Worm (Caenorhabditis elegans) whole organism, mixed stage, embryonic: Measurements from ENCODE around the gene C04E12.4.

Experiments
- hlh-1 ChIP-seq: fragments of 150-350 bp; optimal IDR thresholded peaks from 2 replicates; lab custom pipeline; 2014; ENCODE audit warnings: missing biosample characterization, missing genetic modification reagents, missing genetic modification characterization
- pha-4 ChIP-seq: fragments of 150-350 bp; optimal IDR thresholded peaks from 2 replicates; lab custom pipeline; 2018; ENCODE audit warnings: missing biosample characterization, missing genetic modification reagents, missing genetic modification characterization
- unc-120 ChIP-seq: sonication (generic microtip); optimal IDR thresholded peaks from 2 replicates; lab custom pipeline; 2017; ENCODE audit warnings: missing genetic modification characterization, missing compliant biosample characterization; ENCODE audit not compliant: poor library complexity, severe bottlenecking
- unc-62 ChIP-seq: fragments of 150-350 bp; optimal IDR thresholded peaks from 2 replicates; lab custom pipeline; 2014; ENCODE audit warnings: missing biosample characterization, missing genetic modification reagents, missing genetic modification characterization
- ztf-11 ChIP-seq: fragments of 150-350 bp; optimal IDR thresholded peaks from 2 replicates; lab custom pipeline; 2014; ENCODE audit warnings: missing biosample characterization, missing genetic modification characterization

- TF ChIP-seq pha-4 (no peak), ztf-11 (tag; lab: Kevin White, UChicago) (no peak), unc-62 (no peak), hlh-1 (tag; lab: Kevin White, UChicago) (no peak), unc-120 (no peak)
Measured at ce11 chrV:3324178-3324577, 38.4 kb upstream of the C04E12.4 start, which contains the start of gene C17B7.8.
